Worm (Caenorhabditis elegans): ENCODE measurements around the gene T03G11.10.
A peak's percentile ranks its signal among the peaks of the same experiment; 100 is the strongest.

Gene T03G11.10

ce11 chrX:5133980-5134379 is 37.0 kb downstream of the T03G11.10 start, which contains the start of gene tbc-7:
tbc-7 (plus strand) TSS chrX:5134280.
- no peak for TF ChIP-seq nhr-23 (tag; optimal IDR thresholded peaks at IDR 0.05)
- TF ChIP-seq crh-2 (tag; optimal IDR thresholded peaks at IDR 0.05), result no peak
- no peak for TF ChIP-seq zag-1 (tag; optimal IDR thresholded peaks at IDR 0.05)
- no peak for TF ChIP-seq mbf-1 (tag; optimal IDR thresholded peaks at IDR 0.05)
- no peak for TF ChIP-seq ztf-4 (tag; optimal IDR thresholded peaks at IDR 0.05)
- TF ChIP-seq elt-3 (tag; optimal IDR thresholded peaks at IDR 0.05), result no peak
- TF ChIP-seq nhr-6 (tag; optimal IDR thresholded peaks at IDR 0.05), result no peak
- TF ChIP-seq ceh-82 (tag; optimal IDR thresholded peaks at IDR 0.05), result no peak
- TF ChIP-seq lin-13 (GFP tag; optimal IDR thresholded peaks at IDR 0.05), result no peak
- TF ChIP-seq skn-1 (tag; optimal IDR thresholded peaks at IDR 0.05), result no peak
- TF ChIP-seq ama-1 (optimal IDR thresholded peaks at IDR 0.05), result no peak
- no peak for TF ChIP-seq ztf-1 (GFP tag; conservative IDR thresholded peaks at IDR 0.05)
- TF ChIP-seq F13H6.1 (tag; optimal IDR thresholded peaks at IDR 0.05), result no peak
- TF ChIP-seq peb-1 (tag; optimal IDR thresholded peaks at IDR 0.05), result no peak
- TF ChIP-seq nhr-12 (tag; optimal IDR thresholded peaks at IDR 0.05), result no peak
- no peak for TF ChIP-seq C34F6.9 (tag; optimal IDR thresholded peaks at IDR 0.05)
- TF ChIP-seq R02D3.7 (tag; optimal IDR thresholded peaks at IDR 0.05), result no peak
- no peak for TF ChIP-seq unc-39 (tag; optimal IDR thresholded peaks at IDR 0.05)
- TF ChIP-seq ceh-16 (tag; optimal IDR thresholded peaks at IDR 0.05), result no peak

ce11 chrX:5131760-5132159 is 39.2 kb downstream of the T03G11.10 start:
- TF ChIP-seq ZK546.5 (tag; optimal IDR thresholded peaks at IDR 0.05) (no peak), ztf-4 (tag; optimal IDR thresholded peaks at IDR 0.05) (no peak), mdl-1 (tag; optimal IDR thresholded peaks at IDR 0.05) (no peak), unc-62 (GFP tag; optimal IDR thresholded peaks at IDR 0.05) (no peak), ama-1 (optimal IDR thresholded peaks at IDR 0.05) (no peak)

DNA sequence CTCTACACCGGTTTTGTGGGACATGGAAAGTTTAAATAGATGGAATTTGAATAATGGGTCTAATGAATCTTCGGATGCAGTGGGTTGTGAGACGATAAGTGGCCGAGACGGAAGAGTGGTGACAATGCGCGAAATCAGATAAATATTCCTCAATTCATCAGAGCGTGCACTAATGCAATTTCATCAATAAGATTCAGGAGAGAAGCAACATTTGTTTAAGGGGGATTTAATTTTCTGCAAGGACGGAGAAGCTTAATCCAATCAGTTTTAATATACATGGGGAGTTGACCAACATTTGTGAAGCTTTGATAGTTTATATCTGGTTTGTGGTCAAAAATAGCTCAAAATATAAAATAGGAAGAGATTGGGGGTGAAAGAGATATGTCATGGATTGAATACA is 41.5 kb downstream of the T03G11.10 start:
- TF ChIP-seq lsy-2 (tag; optimal IDR thresholded peaks at IDR 0.05), result no peak
- TF ChIP-seq sma-9 (GFP tag; optimal IDR thresholded peaks at IDR 0.05), result peak; percentile 20
- TF ChIP-seq sma-9 (tag; optimal IDR thresholded peaks at IDR 0.05), result no peak

DNA sequence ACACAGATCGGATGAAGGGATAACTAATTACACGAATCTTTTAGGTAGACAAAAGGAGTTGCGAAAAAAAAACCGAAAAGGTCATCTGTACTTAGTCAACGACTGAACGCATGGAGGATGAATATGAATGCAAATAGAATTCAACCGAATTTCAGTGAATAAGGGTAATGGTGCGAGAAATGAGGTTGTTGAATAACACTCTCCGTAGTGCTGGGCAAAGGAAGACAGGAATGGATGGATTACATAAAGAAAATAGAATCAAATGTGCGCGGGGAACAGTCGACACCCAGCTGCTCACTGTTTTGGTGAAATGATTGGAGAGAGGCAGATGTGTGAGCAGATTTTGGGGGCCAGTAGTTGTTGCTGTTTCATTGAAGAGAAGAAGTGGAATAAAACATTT is 46.7 kb downstream of the T03G11.10 start:
- TF ChIP-seq elt-1 (tag; optimal IDR thresholded peaks at IDR 0.05), result no peak

DNA sequence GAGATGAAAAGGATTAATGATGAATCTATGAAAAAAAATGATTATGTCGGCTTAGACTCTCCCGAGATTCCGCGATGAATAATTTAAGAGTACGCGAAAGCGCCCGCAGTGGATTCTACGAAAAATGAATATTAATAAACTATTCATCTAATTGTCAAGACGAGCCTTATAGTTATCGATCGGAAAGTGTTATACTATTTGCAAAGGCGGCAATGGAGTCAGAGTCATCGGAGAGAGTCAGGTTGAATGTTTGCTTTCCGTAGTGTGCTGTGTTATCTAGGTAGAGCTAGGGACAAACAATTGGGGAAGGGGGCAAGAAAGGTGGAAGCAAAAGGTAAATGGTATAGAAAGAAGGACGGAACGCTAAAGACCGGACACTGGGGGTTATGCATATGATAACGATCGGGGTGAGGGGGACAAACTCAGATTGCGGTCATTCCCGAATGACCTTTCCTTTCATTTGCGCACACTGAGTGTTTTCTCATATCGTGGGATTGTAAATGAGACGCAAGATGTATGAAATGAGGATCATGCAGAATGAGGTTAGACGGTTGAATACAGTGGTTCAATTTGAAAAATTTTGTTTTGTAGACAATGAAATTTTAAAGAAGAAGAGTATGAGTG is 48.1 kb downstream of the T03G11.10 start:
- TF ChIP-seq R02D3.7 (tag; optimal IDR thresholded peaks at IDR 0.05) (no peak), ceh-16 (tag; optimal IDR thresholded peaks at IDR 0.05) (peak; percentile 77), F13H6.1 (tag; optimal IDR thresholded peaks at IDR 0.05) (peak; percentile 35), nhr-129 (tag; optimal IDR thresholded peaks at IDR 0.05) (peak; percentile 51), lsy-2 (tag; optimal IDR thresholded peaks at IDR 0.05) (no peak), gmeb-1 (tag; optimal IDR thresholded peaks at IDR 0.05) (no peak), mab-5 (tag; optimal IDR thresholded peaks at IDR 0.05) (no peak), Y55F3AM.14 (GFP tag; optimal IDR thresholded peaks at IDR 0.05) (no peak), fos-1 (tag; optimal IDR thresholded peaks at IDR 0.05) (peak; percentile 48), nhr-237 (tag; optimal IDR thresholded peaks at IDR 0.05) (no peak), mbf-1 (tag; optimal IDR thresholded peaks at IDR 0.05) (no peak), elt-1 (tag; optimal IDR thresholded peaks at IDR 0.05) (no peak), skn-1 (tag; optimal IDR thresholded peaks at IDR 0.05) (no peak)

DNA sequence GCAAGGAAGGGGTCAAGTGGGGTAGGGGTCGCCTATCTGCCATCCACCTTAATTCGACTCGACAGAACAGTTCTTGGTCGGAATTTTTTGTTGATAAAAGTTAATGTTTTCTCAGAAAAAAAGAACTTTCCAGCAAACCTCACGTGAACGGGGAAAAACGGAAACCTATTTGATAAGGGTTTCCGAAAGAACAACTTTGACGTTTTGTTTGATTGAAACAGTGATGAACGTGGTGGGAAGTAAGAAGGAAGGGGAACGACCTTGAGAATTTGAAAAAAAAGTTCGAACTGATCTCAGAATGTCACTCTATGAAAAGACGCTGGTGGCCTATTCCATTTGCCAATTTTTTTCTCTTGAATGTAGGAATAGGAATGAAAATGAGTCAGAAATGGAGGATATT is 48.6 kb downstream of the T03G11.10 start:
- TF ChIP-seq sma-3 (GFP tag; optimal IDR thresholded peaks at IDR 0.05) (peak; percentile 32), sma-9 (GFP tag; optimal IDR thresholded peaks at IDR 0.05) (peak; percentile 34), sma-9 (tag; optimal IDR thresholded peaks at IDR 0.05) (no peak), nhr-6 (tag; optimal IDR thresholded peaks at IDR 0.05) (no peak)

All from whole organism, L2 larva.